Fruit fly (Drosophila melanogaster) whole organism, embryonic: ENCODE measurements around the gene Gr5a.

ENCODE experiments used
- Aef1 ChIP-seq: fragments of 200-800 bp; sonication (Bioruptor generic); IDR thresholded peaks from 3 replicates; pipeline ENCODE4 v1.3.6; 2022; ENCODE audit warnings: missing biosample characterization, missing genetic modification characterization
- Atf-2 ChIP-seq: fragments of 200-800 bp; sonication (Bioruptor generic); optimal IDR thresholded peaks from 2 replicates; lab custom pipeline; 2016; ENCODE audit warnings: missing biosample characterization, missing genetic modification characterization
- Atf3 ChIP-seq: fragments of 200-800 bp; sonication (Bioruptor generic); optimal IDR thresholded peaks from 3 replicates; lab custom pipeline; 2016; ENCODE audit warnings: missing biosample characterization, missing genetic modification characterization
- CG10366 ChIP-seq: fragments of 200-800 bp; sonication (Bioruptor generic); IDR thresholded peaks from 2 replicates; pipeline ENCODE4 v1.3.6; 2022; ENCODE audit warnings: missing biosample characterization, missing genetic modification characterization
- CG10959 ChIP-seq: fragments of 200-800 bp; sonication (Bioruptor generic); IDR thresholded peaks from 2 replicates; pipeline ENCODE4 v1.3.6; 2022; ENCODE audit warnings: missing biosample characterization, missing genetic modification characterization
- CG12104 ChIP-seq: fragments of 200-800 bp; sonication (Bioruptor generic); optimal IDR thresholded peaks from 3 replicates; lab custom pipeline; 2016; ENCODE audit warnings: missing biosample characterization, missing genetic modification characterization
- CG12299 ChIP-seq: fragments of 200-800 bp; sonication (Bioruptor generic); optimal IDR thresholded peaks from 2 replicates; lab custom pipeline; 2018; ENCODE audit warnings: missing biosample characterization, mild to moderate bottlenecking, missing genetic modification characterization
- CG14014 ChIP-seq: fragments of 200-800 bp; sonication (Bioruptor generic); IDR thresholded peaks from 2 replicates; pipeline ENCODE4 v1.3.6; 2022; ENCODE audit warnings: missing biosample characterization, missing genetic modification characterization
- CG15479 ChIP-seq: fragments of 200-800 bp; sonication (Bioruptor generic); optimal IDR thresholded peaks from 3 replicates; lab custom pipeline; 2019; ENCODE audit warnings: missing biosample characterization, mild to moderate bottlenecking, missing genetic modification characterization, moderate library complexity
- CG17385 ChIP-seq: fragments of 200-800 bp; sonication (Bioruptor generic); optimal IDR thresholded peaks from 3 replicates; lab custom pipeline; 2018; ENCODE audit warnings: missing biosample characterization, mild to moderate bottlenecking, missing genetic modification characterization
- CG17802 ChIP-seq: fragments of 200-800 bp; sonication (Bioruptor generic); optimal IDR thresholded peaks from 2 replicates; lab custom pipeline; 2018; ENCODE audit warnings: missing biosample characterization, mild to moderate bottlenecking, missing genetic modification characterization, moderate library complexity
- CG17829 ChIP-seq: fragments of 200-800 bp; optimal IDR thresholded peaks from 2 replicates; lab custom pipeline; 2019; ENCODE audit warnings: missing biosample characterization, mild to moderate bottlenecking, missing genetic modification characterization, moderate library complexity
- CG18599 ChIP-seq: fragments of 200-800 bp; sonication (Bioruptor generic); optimal IDR thresholded peaks from 3 replicates; lab custom pipeline; 2017; ENCODE audit warnings: missing biosample characterization, missing genetic modification characterization, mild to moderate bottlenecking, moderate library complexity, missing genetic modification reagents
- CG30431 ChIP-seq: fragments of 200-800 bp; sonication (Bioruptor generic); optimal IDR thresholded peaks from 2 replicates; lab custom pipeline; 2017; ENCODE audit warnings: missing biosample characterization, missing genetic modification characterization
- CG4707 ChIP-seq: fragments of 200-800 bp; sonication (Bioruptor generic); optimal IDR thresholded peaks from 2 replicates; lab custom pipeline; 2018; ENCODE audit warnings: missing biosample characterization, mild to moderate bottlenecking, missing genetic modification characterization, moderate library complexity
- CG6272 ChIP-seq: fragments of 200-800 bp; sonication (Bioruptor generic); IDR thresholded peaks from 2 replicates; pipeline ENCODE4 v1.3.6; 2022; ENCODE audit warnings: missing biosample characterization, missing genetic modification characterization
- CG6765 ChIP-seq: fragments of 200-800 bp; sonication (Bioruptor generic); optimal IDR thresholded peaks from 3 replicates; lab custom pipeline; 2017; ENCODE audit warnings: missing biosample characterization, mild to moderate bottlenecking, missing genetic modification characterization
- CG6813 ChIP-seq: fragments of 200-800 bp; sonication (Bioruptor generic); optimal IDR thresholded peaks from 2 replicates; lab custom pipeline; 2017; ENCODE audit warnings: missing biosample characterization, missing genetic modification characterization, mild to moderate bottlenecking, moderate library complexity, missing genetic modification reagents
- CG8478 ChIP-seq: fragments of >200 bp; optimal IDR thresholded peaks from 2 replicates; lab custom pipeline; 2018
- Doc3 ChIP-seq: fragments of 200-800 bp; sonication (Bioruptor generic); IDR thresholded peaks from 3 replicates; pipeline ENCODE4 v1.3.6; 2022; ENCODE audit warnings: missing biosample characterization, missing genetic modification characterization; ENCODE audit not compliant: partially characterized antibody
- HmgZ ChIP-seq: fragments of 200-800 bp; sonication (Bioruptor generic); optimal IDR thresholded peaks from 2 replicates; lab custom pipeline; 2018; ENCODE audit warnings: missing biosample characterization, mild to moderate bottlenecking, missing genetic modification characterization
- Lhr ChIP-seq: fragments of 200-800 bp; sonication (Bioruptor generic); optimal IDR thresholded peaks from 3 replicates; lab custom pipeline; 2017; ENCODE audit warnings: mild to moderate bottlenecking, missing biosample characterization, missing genetic modification reagents, missing genetic modification characterization
- Lpt ChIP-seq: fragments of >200 bp; optimal IDR thresholded peaks from 2 replicates; lab custom pipeline; 2018; ENCODE audit warnings: missing biosample characterization, missing genetic modification characterization
- Neu2 ChIP-seq: fragments of 200-800 bp; sonication (Bioruptor generic); optimal IDR thresholded peaks from 3 replicates; lab custom pipeline; 2016; ENCODE audit warnings: missing biosample characterization, missing genetic modification characterization, borderline replicate concordance
- Nf-YA ChIP-seq: fragments of 200-800 bp; sonication (Bioruptor generic); IDR thresholded peaks from 2 replicates; pipeline ENCODE4 v1.3.6; 2022; ENCODE audit warnings: missing biosample characterization, missing genetic modification characterization
- Nf-YC ChIP-seq: fragments of 200-800 bp; optimal IDR thresholded peaks from 3 replicates; lab custom pipeline; 2019; ENCODE audit warnings: missing biosample characterization, mild to moderate bottlenecking, missing genetic modification characterization, moderate library complexity
- Opbp ChIP-seq: fragments of 200-800 bp; sonication (Bioruptor generic); IDR thresholded peaks from 3 replicates; pipeline ENCODE4 v1.3.6; 2022; ENCODE audit warnings: missing biosample characterization, missing genetic modification characterization; ENCODE audit not compliant: partially characterized antibody
- abd-A ChIP-seq: fragments of 200-800 bp; sonication (Bioruptor generic); optimal IDR thresholded peaks from 3 replicates; lab custom pipeline; 2019; ENCODE audit warnings: missing biosample characterization, mild to moderate bottlenecking, missing genetic modification characterization, moderate library complexity
- chn ChIP-seq: fragments of 200-800 bp; sonication (Bioruptor generic); optimal IDR thresholded peaks from 2 replicates; lab custom pipeline; 2016; ENCODE audit warnings: missing biosample characterization, missing genetic modification characterization
- danr ChIP-seq: fragments of 200-800 bp; sonication (Bioruptor generic); IDR thresholded peaks from 2 replicates; pipeline ENCODE4 v1.3.6; 2022; ENCODE audit warnings: missing biosample characterization, missing genetic modification characterization
- disco-r ChIP-seq: fragments of 200-800 bp; sonication (Bioruptor generic); optimal IDR thresholded peaks from 2 replicates; lab custom pipeline; 2016; ENCODE audit warnings: missing biosample characterization, missing genetic modification characterization
- exex ChIP-seq: fragments of 200-800 bp; sonication (Bioruptor generic); optimal IDR thresholded peaks from 4 replicates; lab custom pipeline; 2018; ENCODE audit warnings: missing biosample characterization, mild to moderate bottlenecking, missing genetic modification characterization, moderate library complexity
- kah ChIP-seq: fragments of 200-800 bp; sonication (Bioruptor generic); optimal IDR thresholded peaks from 2 replicates; lab custom pipeline; 2018; ENCODE audit warnings: missing biosample characterization, mild to moderate bottlenecking, missing genetic modification characterization
- kay ChIP-seq: fragments of 200-800 bp; sonication (Bioruptor generic); optimal IDR thresholded peaks from 2 replicates; lab custom pipeline; 2016; ENCODE audit warnings: missing biosample characterization, missing genetic modification characterization
- mam ChIP-seq: fragments of 200-800 bp; sonication (Bioruptor generic); optimal IDR thresholded peaks from 3 replicates; lab custom pipeline; 2016; ENCODE audit warnings: missing biosample characterization, missing genetic modification characterization
- mirr ChIP-seq: fragments of 200-800 bp; sonication (Bioruptor generic); optimal IDR thresholded peaks from 3 replicates; lab custom pipeline; 2018; ENCODE audit warnings: missing biosample characterization, mild to moderate bottlenecking, missing genetic modification characterization
- nerfin-1 ChIP-seq: fragments of 200-800 bp; sonication (Bioruptor generic); optimal IDR thresholded peaks from 3 replicates; lab custom pipeline; 2019; ENCODE audit warnings: missing biosample characterization, mild to moderate bottlenecking, missing genetic modification characterization, moderate library complexity
- nom ChIP-seq: fragments of 200-800 bp; sonication (Bioruptor generic); optimal IDR thresholded peaks from 2 replicates; lab custom pipeline; 2017; ENCODE audit warnings: missing biosample characterization, missing genetic modification characterization, mild to moderate bottlenecking, moderate library complexity, missing genetic modification reagents
- pan ChIP-seq, 4 experiments: fragments of >200 bp in 3 of 4; fragments of 200-800 bp in 1 of 4; sonication (Bioruptor generic) in 1 of 4; optimal IDR thresholded peaks in 3 of 4; IDR thresholded peaks in 1 of 4; 2 replicates each; pipeline versions ENCODE4 v1.3.6 to Lab custom; 2017 to 2022; ENCODE audit warnings: missing biosample characterization in 2 of 4, missing genetic modification characterization in 2 of 4, mixed read lengths in 1 of 4
- pnt ChIP-seq: fragments of 200-800 bp; sonication (Bioruptor generic); optimal IDR thresholded peaks from 3 replicates; lab custom pipeline; 2016; ENCODE audit warnings: missing biosample characterization, missing genetic modification characterization
- pros ChIP-seq: fragments of 200-800 bp; sonication (Bioruptor generic); optimal IDR thresholded peaks from 3 replicates; lab custom pipeline; 2019; ENCODE audit warnings: missing biosample characterization, mild to moderate bottlenecking, missing genetic modification characterization, moderate library complexity
- salm ChIP-seq: fragments of 200-800 bp; sonication (Bioruptor generic); optimal IDR thresholded peaks from 2 replicates; lab custom pipeline; 2018; ENCODE audit warnings: missing biosample characterization, mild to moderate bottlenecking, missing genetic modification characterization
- slou ChIP-seq: fragments of 200-800 bp; sonication (Bioruptor generic); optimal IDR thresholded peaks from 3 replicates; lab custom pipeline; 2016; ENCODE audit warnings: missing biosample characterization, missing genetic modification characterization
- sqz ChIP-seq: fragments of 200-800 bp; sonication (Bioruptor generic); optimal IDR thresholded peaks from 3 replicates; lab custom pipeline; 2018; ENCODE audit warnings: missing biosample characterization, mild to moderate bottlenecking, missing genetic modification characterization
- stc ChIP-seq: fragments of 200-800 bp; sonication (Bioruptor generic); IDR thresholded peaks from 2 replicates; pipeline ENCODE4 v1.3.6; 2022; ENCODE audit warnings: missing biosample characterization, missing genetic modification characterization
- tgo ChIP-seq: fragments of 200-800 bp; sonication (Bioruptor generic); IDR thresholded peaks from 3 replicates; pipeline ENCODE4 v1.3.6; 2022; ENCODE audit warnings: missing biosample characterization, missing genetic modification characterization
- trh ChIP-seq: fragments of 200-800 bp; sonication (Bioruptor generic); optimal IDR thresholded peaks from 2 replicates; lab custom pipeline; 2016; ENCODE audit warnings: missing biosample characterization, missing genetic modification characterization
- vnd ChIP-seq: fragments of 200-800 bp; sonication (Bioruptor generic); IDR thresholded peaks from 3 replicates; pipeline ENCODE4 v1.3.6; 2022; ENCODE audit warnings: missing biosample characterization, missing genetic modification characterization; ENCODE audit not compliant: partially characterized antibody
- zfh1 ChIP-seq: fragments of 200-800 bp; sonication (Bioruptor generic); IDR thresholded peaks from 3 replicates; pipeline ENCODE4 v1.3.6; 2022; ENCODE audit warnings: missing biosample characterization, missing genetic modification characterization

Gene Gr5a

DNA sequence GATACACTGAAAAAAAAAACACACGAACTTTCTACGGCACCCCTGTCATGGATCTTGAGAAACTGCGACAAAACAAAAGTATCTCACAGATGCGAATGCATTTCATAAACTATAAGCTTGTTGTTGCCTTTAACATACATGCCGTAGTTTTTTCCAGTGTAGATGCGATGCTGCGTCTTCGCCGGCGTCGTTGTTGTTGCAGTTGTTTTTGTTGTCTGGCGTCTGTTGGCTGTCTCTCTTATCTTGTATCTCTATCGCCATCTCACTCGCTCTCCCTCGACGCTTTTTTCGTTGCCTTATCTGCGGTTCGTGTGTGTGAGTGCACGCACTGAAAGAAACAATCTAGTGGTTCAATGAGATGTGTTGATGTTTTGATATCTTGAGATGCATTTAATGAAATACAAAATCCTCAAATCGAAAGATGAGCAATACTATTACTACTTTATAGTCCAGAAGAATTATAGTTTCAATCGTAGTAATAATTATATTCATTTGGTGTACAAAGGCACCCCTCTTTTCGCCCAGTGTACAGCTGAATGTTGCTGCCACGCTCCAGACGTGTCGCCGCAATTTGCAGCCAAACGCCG lies 16.1 kb downstream of the Gr5a start (continued):
- TF ChIP-seq CG14014 (GFP tag; lab: Robert Waterston, UW) (peak; percentile 94), CG6765 (peak; percentile 69), mirr (peak; percentile 65), CG4707 (GFP tag; lab: Kevin White, UChicago) (peak; percentile 80), sqz (GFP tag; lab: Kevin White, UChicago) (peak; percentile 95), slou (peak; percentile 86), Neu2 (GFP tag; lab: Kevin White, UChicago) (peak; percentile 90), trh (GFP tag; lab: Kevin White, UChicago) (peak; percentile 90), danr (GFP tag; lab: Robert Waterston, UW) (peak; percentile 94), Atf-2 (GFP tag; lab: Kevin White, UChicago) (peak; percentile 97), Atf3 (GFP tag; lab: Kevin White, UChicago) (peak; percentile 97), pros (GFP tag; lab: Kevin White, UChicago) (peak; percentile 62), CG12299 (peak; percentile 79), vnd (no peak), Opbp (GFP tag; lab: Robert Waterston, UW) (no peak), kah (GFP tag; lab: Kevin White, UChicago) (peak; percentile 93), Lhr (GFP tag; lab: Kevin White, UChicago) (peak; percentile 87), mam (GFP tag; lab: Kevin White, UChicago) (peak; percentile 96), nerfin-1 (tag; lab: Kevin White, UChicago) (peak; percentile 92), CG17385 (GFP tag; lab: Kevin White, UChicago) (peak; percentile 92), CG30431 (GFP tag; lab: Kevin White, UChicago) (peak; percentile 97), CG6272 (peak; percentile 89), CG18599 (GFP tag; lab: Kevin White, UChicago) (peak; percentile 94), Nf-YC (tag; lab: Kevin White, UChicago) (peak; percentile 64), Nf-YA (peak; percentile 90), disco-r (peak; percentile 96), CG15479 (GFP tag; lab: Kevin White, UChicago) (peak; percentile 61), chn (GFP tag; lab: Kevin White, UChicago) (peak; percentile 97), stc (GFP tag; lab: Robert Waterston, UW) (peak; percentile 93), pnt (GFP tag; lab: Kevin White, UChicago) (peak; percentile 99), zfh1 (peak; percentile 98), CG17802 (tag; lab: Kevin White, UChicago) (peak; percentile 85), CG17829 (tag; lab: Kevin White, UChicago) (peak; percentile 81), abd-A (tag; lab: Kevin White, UChicago) (peak; percentile 18), exex (tag; lab: Kevin White, UChicago) (peak; percentile 48), kay (GFP tag; lab: Kevin White, UChicago) (peak; percentile 95), CG10366 (peak; percentile 94), Lpt (GFP tag; lab: Kevin White, UChicago) (no peak), HmgZ (tag; lab: Kevin White, UChicago) (peak; percentile 86), CG12104 (GFP tag; lab: Kevin White, UChicago) (peak; percentile 95), CG10959 (GFP tag; lab: Robert Waterston, UW) (peak; percentile 96), CG8478 (lab: Kevin White, UChicago) (no peak), Doc3 (GFP tag; lab: Robert Waterston, UW) (no peak), tgo (GFP tag; lab: Robert Waterston, UW) (peak; percentile 93), salm (peak; percentile 89), pan (optimal IDR thresholded peaks at IDR 0.05; lab: Kevin White, UChicago) (no peak), pan (GFP tag; optimal IDR thresholded peaks at IDR 0.05 in 1 of 2, IDR thresholded peaks at IDR 0.05 in 1 of 2) (peak in 1 of 2 experiments; percentile 96), nom (peak; percentile 97), CG6813 (GFP tag; lab: Kevin White, UChicago) (peak; percentile 92), Aef1 (GFP tag; lab: Robert Waterston, UW) (peak; percentile 96)
